Worm (Caenorhabditis elegans): ENCODE results near the gene C05D9.9.

ce11 chrX:1089676-1090075, 34.4 kb downstream of the C05D9.9 start:
- TF ChIP-seq flt-1 (GFP tag; IDR thresholded peaks at IDR 0.05) = no peak
- TF ChIP-seq ama-1 (optimal IDR thresholded peaks at IDR 0.05) = no peak
- TF ChIP-seq tra-4 (tag; optimal IDR thresholded peaks at IDR 0.05) = no peak
- TF ChIP-seq B0310.2 (tag; optimal IDR thresholded peaks at IDR 0.05) = no peak
- no peak for TF ChIP-seq scrt-1 (GFP tag; IDR thresholded peaks at IDR 0.05)
- TF ChIP-seq ceh-36 (tag; optimal IDR thresholded peaks at IDR 0.05) = no peak

Measured in whole organism, early embryonic.